Fruit fly (Drosophila melanogaster) whole organism, wandering third instar larva: ENCODE results near the gene CG15772.

Source experiments
- Abd-B ChIP-seq: fragments of >200 bp; optimal IDR thresholded peaks from 2 replicates; lab custom pipeline; 2017; ENCODE audit warnings: missing biosample characterization, missing genetic modification characterization
- CG32264 ChIP-seq: fragments of 200-800 bp; sonication (Bioruptor generic); optimal IDR thresholded peaks from 2 replicates; lab custom pipeline; 2016; ENCODE audit warnings: missing biosample characterization, missing genetic modification characterization
- CG9705 ChIP-seq: fragments of 200-800 bp; sonication (Bioruptor generic); optimal IDR thresholded peaks from 2 replicates; lab custom pipeline; 2018; ENCODE audit warnings: missing biosample characterization, mild to moderate bottlenecking, missing genetic modification characterization
- CrebA ChIP-seq: fragments of 200-800 bp; sonication (Bioruptor generic); optimal IDR thresholded peaks from 2 replicates; lab custom pipeline; 2016; ENCODE audit warnings: missing biosample characterization, mild to moderate bottlenecking, missing genetic modification characterization, borderline replicate concordance
- Dfd ChIP-seq: fragments of >200 bp; optimal IDR thresholded peaks from 2 replicates; lab custom pipeline; 2017; ENCODE audit warnings: missing biosample characterization, missing genetic modification characterization
- Dif ChIP-seq: fragments of 200-275, 200-300 bp; sonication (Bioruptor generic); optimal IDR thresholded peaks from 2 replicates; lab custom pipeline; 2018; ENCODE audit warnings: missing biosample characterization, missing genetic modification characterization; ENCODE audit not compliant: partially characterized antibody
- GATAd ChIP-seq: sonication (Bioruptor generic); optimal IDR thresholded peaks from 2 replicates; lab custom pipeline; 2016; ENCODE audit warnings: missing biosample characterization, missing genetic modification characterization
- HLH106 ChIP-seq: fragments of 200-800 bp; optimal IDR thresholded peaks from 3 replicates; lab custom pipeline; 2019; ENCODE audit warnings: missing biosample characterization, mild to moderate bottlenecking, missing genetic modification characterization, moderate library complexity
- Hnf4 ChIP-seq: fragments of 200-800 bp; sonication (Bioruptor generic); optimal IDR thresholded peaks from 2 replicates; lab custom pipeline; 2016; ENCODE audit warnings: missing biosample characterization, mild to moderate bottlenecking, missing genetic modification characterization
- Hr78 ChIP-seq: fragments of >200 bp; optimal IDR thresholded peaks from 2 replicates; lab custom pipeline; 2017; ENCODE audit warnings: missing biosample characterization, missing genetic modification characterization
- Hr83 ChIP-seq: fragments of 200-300 bp; sonication (Bioruptor generic); optimal IDR thresholded peaks from 2 replicates; lab custom pipeline; 2016; ENCODE audit warnings: missing biosample characterization, mild to moderate bottlenecking, missing genetic modification characterization, moderate library complexity; ENCODE audit not compliant: poor library complexity, severe bottlenecking
- Jra ChIP-seq: sonication (Bioruptor generic); optimal IDR thresholded peaks from 2 replicates; lab custom pipeline; 2016; ENCODE audit warnings: missing biosample characterization, missing genetic modification characterization
- Mio ChIP-seq: sonication (Bioruptor generic); optimal IDR thresholded peaks from 2 replicates; lab custom pipeline; 2016; ENCODE audit warnings: missing biosample characterization, missing genetic modification characterization
- Myc ChIP-seq: fragments of >200 bp; optimal IDR thresholded peaks from 2 replicates; lab custom pipeline; 2017
- N ChIP-seq: fragments of >200 bp; optimal IDR thresholded peaks from 2 replicates; lab custom pipeline; 2018; ENCODE audit warnings: missing biosample characterization, missing external identifiers, missing genetic modification characterization
- OdsH ChIP-seq: fragments of 200-800 bp; sonication (Bioruptor generic); optimal IDR thresholded peaks from 2 replicates; lab custom pipeline; 2016; ENCODE audit warnings: missing biosample characterization, mild to moderate bottlenecking, missing genetic modification characterization
- Rel ChIP-seq, 2 experiments: fragments of 200-800 bp; sonication (Bioruptor generic) in 1 of 2; optimal IDR thresholded peaks; 2 replicates in 1 of 2; 3 replicates in 1 of 2; lab custom pipeline; 2016 to 2019; ENCODE audit warnings: mild to moderate bottlenecking in 2 of 2, missing biosample characterization in 2 of 2, missing genetic modification characterization in 2 of 2, moderate library complexity in 1 of 2
- Sp1 ChIP-seq: fragments of 200-800 bp; sonication (Bioruptor generic); optimal IDR thresholded peaks from 3 replicates; lab custom pipeline; 2019; ENCODE audit warnings: missing biosample characterization, mild to moderate bottlenecking, missing genetic modification characterization, moderate library complexity
- Vsx2 ChIP-seq: fragments of 200-300, 225-300 bp; sonication (Bioruptor generic); optimal IDR thresholded peaks from 2 replicates; lab custom pipeline; 2018; ENCODE audit warnings: missing biosample characterization, missing genetic modification characterization; ENCODE audit not compliant: partially characterized antibody
- br ChIP-seq: fragments of 200-800 bp; sonication (Bioruptor generic); optimal IDR thresholded peaks from 2 replicates; lab custom pipeline; 2016; ENCODE audit warnings: missing biosample characterization, missing genetic modification characterization
- brk ChIP-seq: fragments of 200-800 bp; sonication (Bioruptor generic); optimal IDR thresholded peaks from 2 replicates; lab custom pipeline; 2016; ENCODE audit warnings: missing biosample characterization, mild to moderate bottlenecking, missing genetic modification characterization
- dl ChIP-seq, 2 experiments: fragments of 175-275, 200-275 bp in 1 of 2; fragments of 200-275 bp in 1 of 2; sonication (Bioruptor generic); optimal IDR thresholded peaks; lab custom pipeline; 2018; ENCODE audit warnings: mild to moderate bottlenecking in 2 of 2, missing biosample characterization in 2 of 2, missing genetic modification characterization in 2 of 2, moderate library complexity in 2 of 2; ENCODE audit not compliant: partially characterized antibody in 2 of 2, insufficient read depth in 1 of 2
- dmrt93B ChIP-seq: fragments of 200-800 bp; sonication (Bioruptor generic); optimal IDR thresholded peaks from 2 replicates; lab custom pipeline; 2018; ENCODE audit warnings: missing biosample characterization, mild to moderate bottlenecking, missing genetic modification characterization
- dsf ChIP-seq: sonication (Bioruptor generic); optimal IDR thresholded peaks from 2 replicates; lab custom pipeline; 2016; ENCODE audit warnings: missing biosample characterization, missing genetic modification characterization, borderline replicate concordance
- ey ChIP-seq: fragments of 200-800 bp; sonication (Bioruptor generic); optimal IDR thresholded peaks from 2 replicates; lab custom pipeline; 2016; ENCODE audit warnings: missing biosample characterization, missing genetic modification characterization
- foxo ChIP-seq, 2 experiments: fragments of 200-800 bp; sonication (Bioruptor generic); optimal IDR thresholded peaks; 2 replicates in 1 of 2; 3 replicates in 1 of 2; lab custom pipeline; 2016 to 2017; ENCODE audit warnings: missing biosample characterization in 2 of 2, missing genetic modification characterization in 2 of 2
- fru ChIP-seq: fragments of 200-800 bp; sonication (Bioruptor generic); optimal IDR thresholded peaks from 3 replicates; lab custom pipeline; 2016; ENCODE audit warnings: missing biosample characterization, mild to moderate bottlenecking, missing genetic modification characterization
- h ChIP-seq: fragments of 200-800 bp; sonication (Bioruptor generic); optimal IDR thresholded peaks from 3 replicates; lab custom pipeline; 2016; ENCODE audit warnings: missing biosample characterization, mild to moderate bottlenecking, missing genetic modification characterization
- jim ChIP-seq: fragments of 175-275, 200-325 bp; sonication (Bioruptor generic); optimal IDR thresholded peaks from 2 replicates; lab custom pipeline; 2016; ENCODE audit warnings: missing biosample characterization, mild to moderate bottlenecking, missing genetic modification characterization
- lola ChIP-seq: fragments of >200 bp; optimal IDR thresholded peaks from 2 replicates; lab custom pipeline; 2017; ENCODE audit warnings: missing biosample characterization, missing genetic modification characterization
- pan ChIP-seq: fragments of >200 bp; optimal IDR thresholded peaks from 2 replicates; lab custom pipeline; 2017
- psq ChIP-seq: fragments of 200-800 bp; sonication (Bioruptor generic); optimal IDR thresholded peaks from 3 replicates; lab custom pipeline; 2017; ENCODE audit warnings: missing biosample characterization, mild to moderate bottlenecking, missing genetic modification characterization, moderate library complexity
- rgr ChIP-seq: fragments of 200-800 bp; sonication (Bioruptor generic); optimal IDR thresholded peaks from 3 replicates; lab custom pipeline; 2016; ENCODE audit warnings: missing biosample characterization, mild to moderate bottlenecking, missing genetic modification characterization
- sage ChIP-seq: fragments of 200-800 bp; sonication (Bioruptor generic); optimal IDR thresholded peaks from 2 replicates; lab custom pipeline; 2016; ENCODE audit warnings: missing biosample characterization, mild to moderate bottlenecking, missing genetic modification characterization
- sv ChIP-seq: fragments of 200-800 bp; sonication (Bioruptor generic); optimal IDR thresholded peaks from 3 replicates; lab custom pipeline; 2016; ENCODE audit warnings: missing biosample characterization, missing genetic modification characterization
- tai ChIP-seq: sonication (Bioruptor generic); optimal IDR thresholded peaks from 2 replicates; lab custom pipeline; 2016; ENCODE audit warnings: missing biosample characterization, missing genetic modification characterization
- usp ChIP-seq: fragments of >200 bp; optimal IDR thresholded peaks from 2 replicates; lab custom pipeline; 2017; ENCODE audit warnings: missing biosample characterization, missing genetic modification characterization
- woc ChIP-seq: sonication (Bioruptor generic); optimal IDR thresholded peaks from 2 replicates; lab custom pipeline; 2016; ENCODE audit warnings: missing biosample characterization, mild to moderate bottlenecking, missing genetic modification characterization

The CG15772 gene

DNA sequence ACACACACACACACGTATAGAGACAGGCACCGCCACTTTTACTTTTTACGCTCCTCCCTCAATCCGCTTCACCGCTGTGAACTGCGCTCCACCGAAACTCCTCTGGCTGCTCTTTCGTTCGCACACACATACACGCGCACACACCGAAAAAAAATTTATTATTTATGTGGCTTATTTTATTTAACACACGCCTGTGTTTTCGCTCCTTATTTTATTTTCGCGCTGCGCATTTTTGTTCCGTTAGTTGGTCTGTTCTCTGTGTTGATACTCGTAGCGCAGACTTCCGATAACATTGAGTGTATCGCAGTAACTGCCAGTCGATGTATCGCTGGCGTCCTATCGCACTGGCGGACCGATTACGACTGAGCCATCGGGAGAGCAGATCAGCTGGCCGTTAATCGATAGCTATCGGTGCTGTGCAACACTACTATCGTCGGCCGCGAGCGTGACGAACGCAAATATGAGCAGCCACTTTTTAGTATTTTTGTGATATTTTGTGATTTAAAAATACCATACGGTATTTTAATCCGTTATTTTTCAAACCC lies 14.3 kb upstream of the CG15772 start, which contains the start of gene Snx27:
TSS of gene Snx27 (minus strand) at position 356 of the 545 bp plus-strand sequence.
- TF ChIP-seq foxo (GFP tag; optimal IDR thresholded peaks at IDR 0.05; lab: Kevin White, UChicago): peak in 1 of 2 experiments; percentile 35
- no peak for TF ChIP-seq Myc (lab: Kevin White, UChicago)
- peak; percentile 28 for TF ChIP-seq rgr
- TF ChIP-seq woc: peak; percentile 35
- TF ChIP-seq psq (GFP tag; lab: Kevin White, UChicago): no peak
- TF ChIP-seq Hnf4 (GFP tag; lab: Kevin White, UChicago): peak; percentile 81
- peak; percentile 52 for TF ChIP-seq h (GFP tag; lab: Kevin White, UChicago)
- peak; percentile 32 for TF ChIP-seq ey (GFP tag; lab: Kevin White, UChicago)
- TF ChIP-seq jim (GFP tag; lab: Kevin White, UChicago): no peak
- TF ChIP-seq tai: no peak
- no peak for TF ChIP-seq Dif (GFP tag; lab: Kevin White, UChicago)
- TF ChIP-seq br (GFP tag; lab: Kevin White, UChicago): peak; percentile 43
- peak; percentile 62 for TF ChIP-seq Jra (GFP tag; lab: Kevin White, UChicago)
- TF ChIP-seq N: no peak
- peak in 1 of 2 experiments; percentile 17 for TF ChIP-seq dl (GFP tag; optimal IDR thresholded peaks at IDR 0.05; lab: Kevin White, UChicago; ENCODE audit: insufficient read depth in 1 of 2, partially characterized antibody in 2 of 2)
- peak; percentile 89 for TF ChIP-seq Hr83
- no peak for TF ChIP-seq Dfd (GFP tag; lab: Kevin White, UChicago)
- peak; percentile 10 for TF ChIP-seq sv (GFP tag; lab: Kevin White, UChicago)
- peak; percentile 38 for TF ChIP-seq Mio
- TF ChIP-seq Hr78 (GFP tag; lab: Kevin White, UChicago): no peak
- TF ChIP-seq dsf: peak; percentile 7
- TF ChIP-seq CrebA (GFP tag; lab: Kevin White, UChicago): no peak
- no peak for TF ChIP-seq GATAd (GFP tag; lab: Kevin White, UChicago)
- no peak for TF ChIP-seq Vsx2
- TF ChIP-seq OdsH: no peak
- no peak for TF ChIP-seq pan (lab: Kevin White, UChicago)
- no peak for TF ChIP-seq CG9705 (GFP tag; lab: Kevin White, UChicago)
- TF ChIP-seq lola: no peak
- TF ChIP-seq dmrt93B: no peak
- peak; percentile 85 for TF ChIP-seq fru (GFP tag; lab: Kevin White, UChicago)
- no peak for TF ChIP-seq usp
- no peak for TF ChIP-seq sage (GFP tag; lab: Kevin White, UChicago)
- peak; percentile 29 for TF ChIP-seq Sp1 (GFP tag; lab: Kevin White, UChicago)
- TF ChIP-seq Abd-B: no peak
- peak; percentile 78 for TF ChIP-seq brk (GFP tag; lab: Kevin White, UChicago)
- no peak for TF ChIP-seq HLH106 (tag; lab: Kevin White, UChicago)
- TF ChIP-seq CG32264 (GFP tag; lab: Kevin White, UChicago): no peak
- TF ChIP-seq Rel (GFP tag; optimal IDR thresholded peaks at IDR 0.05; lab: Kevin White, UChicago): no peak
- TF ChIP-seq Rel (tag; optimal IDR thresholded peaks at IDR 0.05; lab: Kevin White, UChicago): peak; percentile 21

DNA sequence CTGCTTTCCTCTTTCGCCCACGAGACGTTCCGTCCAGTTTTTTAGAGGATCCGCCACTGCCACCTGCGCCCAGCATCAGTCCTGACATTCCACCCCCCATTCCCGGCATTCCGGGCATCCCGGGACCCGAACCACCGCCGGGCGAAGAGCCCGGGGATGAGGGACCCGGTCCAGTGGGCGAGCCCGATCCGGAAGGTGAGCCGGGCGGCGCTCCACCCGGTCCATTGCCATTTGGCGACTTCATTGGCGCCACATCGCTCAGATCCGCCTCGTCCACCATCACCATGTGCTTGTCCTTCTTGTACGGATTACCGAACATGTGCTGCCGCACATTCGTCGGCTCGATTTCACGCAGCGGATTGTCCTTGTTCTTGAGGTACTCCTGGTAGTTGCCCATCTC lies 10.4 kb upstream of the CG15772 start:
- TF ChIP-seq usp: no peak
- peak; percentile 88 for TF ChIP-seq Dfd (GFP tag; lab: Kevin White, UChicago)
- TF ChIP-seq, all 38 proteins: peak for 1

DNA sequence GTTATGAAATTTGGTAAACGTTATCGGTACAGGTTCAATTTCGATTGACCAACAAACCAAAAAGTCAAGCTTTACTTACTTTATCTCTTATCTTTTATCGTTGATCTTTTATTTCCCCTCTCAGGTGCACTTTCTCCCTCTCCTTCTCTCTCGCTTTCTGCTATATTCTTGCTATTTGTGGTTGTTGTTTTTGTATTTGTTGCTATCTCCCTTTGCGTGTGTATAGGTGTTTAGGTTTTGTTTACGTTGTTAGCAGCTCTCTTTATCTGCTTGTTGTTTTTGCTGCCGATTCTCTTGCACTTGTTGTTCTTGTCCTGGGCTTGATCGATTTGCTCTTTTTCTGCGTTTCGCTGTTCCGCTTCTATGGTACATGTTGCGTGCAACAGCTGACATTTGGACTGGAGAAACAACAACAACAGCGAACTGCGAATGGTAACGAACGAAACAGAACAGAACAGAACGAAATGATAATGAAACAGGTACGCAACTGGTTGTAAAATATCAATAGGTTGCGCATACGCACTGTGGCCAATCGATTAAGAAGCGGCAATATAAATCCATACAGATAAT lies 7.7 kb upstream of the CG15772 start:
- TF ChIP-seq lola (no peak), psq (GFP tag; lab: Kevin White, UChicago) (peak; percentile 28), Hnf4 (GFP tag; lab: Kevin White, UChicago) (no peak), dsf (no peak)
- TF ChIP-seq, all 38 proteins: peak for 1
